Fruit fly (Drosophila melanogaster) whole organism, embryonic: ENCODE data around the gene ph-d.

Source experiments
- CG15601 ChIP-seq: fragments of 200-800 bp; sonication (Bioruptor generic); optimal IDR thresholded peaks from 3 replicates; lab custom pipeline; 2019; ENCODE audit warnings: missing biosample characterization, mild to moderate bottlenecking, missing genetic modification characterization, moderate library complexity
- CG3065 ChIP-seq: fragments of 200-800 bp; sonication (Bioruptor generic); optimal IDR thresholded peaks from 2 replicates; lab custom pipeline; 2016; ENCODE audit warnings: missing biosample characterization, missing genetic modification characterization
- Camta ChIP-seq: fragments of 200-800 bp; sonication (Bioruptor generic); optimal IDR thresholded peaks from 2 replicates; lab custom pipeline; 2016; ENCODE audit warnings: missing biosample characterization, missing genetic modification characterization
- Gug ChIP-seq: fragments of 200-800 bp; sonication (Bioruptor generic); IDR thresholded peaks from 4 replicates; pipeline ENCODE4 v1.3.6; 2022; ENCODE audit warnings: missing biosample characterization, missing genetic modification characterization
- HLH4C ChIP-seq: fragments of 200-800 bp; sonication (Bioruptor generic); IDR thresholded peaks from 3 replicates; pipeline ENCODE4 v1.3.6; 2022; ENCODE audit warnings: missing biosample characterization, missing genetic modification characterization; ENCODE audit not compliant: partially characterized antibody
- Hr51 ChIP-seq, 2 experiments: fragments of 200-800 bp; sonication (Bioruptor generic); optimal IDR thresholded peaks; 2 replicates in 1 of 2; 3 replicates in 1 of 2; lab custom pipeline; 2016 to 2018; ENCODE audit warnings: missing biosample characterization in 2 of 2, missing genetic modification characterization in 2 of 2, mild to moderate bottlenecking in 1 of 2, moderate library complexity in 1 of 2
- YL-1 ChIP-seq: fragments of 200-800 bp; sonication (Bioruptor generic); optimal IDR thresholded peaks from 3 replicates; lab custom pipeline; 2017; ENCODE audit warnings: missing biosample characterization, mild to moderate bottlenecking, missing genetic modification characterization

dm6 chrX:2104365-2104764 is 18.7 kb downstream of the ph-d start:
- TF ChIP-seq CG15601 (no peak), Hr51 (GFP tag; optimal IDR thresholded peaks at IDR 0.05; lab: Kevin White, UChicago) (no peak), Gug (GFP tag; lab: Robert Waterston, UW) (no peak), YL-1 (no peak), CG3065 (GFP tag; lab: Kevin White, UChicago) (no peak), Camta (no peak), HLH4C (GFP tag; lab: Robert Waterston, UW) (no peak)
